Fruit fly (Drosophila melanogaster) whole organism, embryonic: ENCODE data around the gene CG18428.
A peak's percentile ranks its signal among the peaks of the same experiment; 100 is the strongest.

ENCODE experiments used
- B-H2 ChIP-seq: fragments of 200-800 bp; sonication (Bioruptor generic); optimal IDR thresholded peaks from 2 replicates; lab custom pipeline; 2018; ENCODE audit warnings: missing biosample characterization, mild to moderate bottlenecking, missing genetic modification characterization
- CG10321 ChIP-seq: fragments of 200-800 bp; sonication (Bioruptor generic); IDR thresholded peaks from 2 replicates; pipeline ENCODE4 v1.3.6; 2022; ENCODE audit warnings: missing biosample characterization, missing genetic modification characterization
- CG10462 ChIP-seq: fragments of 200-800 bp; sonication (Bioruptor generic); optimal IDR thresholded peaks from 2 replicates; lab custom pipeline; 2016; ENCODE audit warnings: missing biosample characterization, missing genetic modification characterization
- CG11695 ChIP-seq: fragments of 200-800 bp; sonication (Bioruptor generic); IDR thresholded peaks from 3 replicates; pipeline ENCODE4 v1.3.6; 2022; ENCODE audit warnings: missing biosample characterization, missing genetic modification characterization
- CG11696 ChIP-seq: fragments of 200-800 bp; sonication (Bioruptor generic); IDR thresholded peaks from 2 replicates; pipeline ENCODE4 v1.3.6; 2022; ENCODE audit warnings: missing biosample characterization, missing genetic modification characterization
- CG13424 ChIP-seq: fragments of 200-800 bp; sonication (Bioruptor generic); optimal IDR thresholded peaks from 2 replicates; lab custom pipeline; 2019; ENCODE audit warnings: missing biosample characterization, mild to moderate bottlenecking, missing genetic modification characterization, moderate library complexity
- CG16813 ChIP-seq: fragments of 200-800 bp; sonication (Bioruptor generic); IDR thresholded peaks from 3 replicates; pipeline ENCODE4 v1.3.6; 2022; ENCODE audit warnings: missing biosample characterization, missing genetic modification characterization; ENCODE audit not compliant: partially characterized antibody
- CG16863 ChIP-seq: fragments of 200-800 bp; sonication (Bioruptor generic); optimal IDR thresholded peaks from 3 replicates; lab custom pipeline; 2016; ENCODE audit warnings: missing biosample characterization, missing genetic modification characterization
- CG1792 ChIP-seq: fragments of 200-800 bp; sonication (Bioruptor generic); optimal IDR thresholded peaks from 2 replicates; lab custom pipeline; 2016; ENCODE audit warnings: missing biosample characterization, missing genetic modification characterization
- CG18599 ChIP-seq: fragments of 200-800 bp; sonication (Bioruptor generic); optimal IDR thresholded peaks from 3 replicates; lab custom pipeline; 2017; ENCODE audit warnings: missing biosample characterization, missing genetic modification characterization, mild to moderate bottlenecking, moderate library complexity, missing genetic modification reagents
- CG2116 ChIP-seq: fragments of 200-800 bp; sonication (Bioruptor generic); optimal IDR thresholded peaks from 3 replicates; lab custom pipeline; 2018; ENCODE audit warnings: missing biosample characterization, mild to moderate bottlenecking, missing genetic modification characterization
- CG2129 ChIP-seq: fragments of 200-800 bp; sonication (Bioruptor generic); IDR thresholded peaks from 2 replicates; pipeline ENCODE4 v1.3.6; 2022; ENCODE audit warnings: missing biosample characterization, missing genetic modification characterization; ENCODE audit not compliant: partially characterized antibody
- CG2202 ChIP-seq: fragments of 200-800 bp; sonication (Bioruptor generic); optimal IDR thresholded peaks from 2 replicates; lab custom pipeline; 2018; ENCODE audit warnings: missing biosample characterization, mild to moderate bottlenecking, missing genetic modification characterization
- CG34422 ChIP-seq: fragments of 200-800 bp; sonication (Bioruptor generic); IDR thresholded peaks from 3 replicates; pipeline ENCODE4 v1.3.6; 2022; ENCODE audit warnings: missing biosample characterization, missing genetic modification characterization
- CG4282 ChIP-seq: fragments of 200-800 bp; sonication (Bioruptor generic); optimal IDR thresholded peaks from 2 replicates; lab custom pipeline; 2016; ENCODE audit warnings: missing biosample characterization, missing genetic modification characterization
- CG5245 ChIP-seq: fragments of 200-800 bp; sonication (Bioruptor generic); optimal IDR thresholded peaks from 3 replicates; lab custom pipeline; 2016; ENCODE audit warnings: missing biosample characterization, missing genetic modification characterization
- CG6791 ChIP-seq: fragments of 200-800 bp; sonication (Bioruptor generic); IDR thresholded peaks from 3 replicates; pipeline ENCODE4 v1.3.6; 2022; ENCODE audit warnings: missing biosample characterization, missing genetic modification characterization; ENCODE audit not compliant: partially characterized antibody
- CG8281 ChIP-seq: fragments of 200-800 bp; sonication (Bioruptor generic); optimal IDR thresholded peaks from 2 replicates; lab custom pipeline; 2018; ENCODE audit warnings: missing biosample characterization, mild to moderate bottlenecking, missing genetic modification characterization, moderate library complexity
- CG8944 ChIP-seq: fragments of 200-800 bp; sonication (Bioruptor generic); optimal IDR thresholded peaks from 3 replicates; lab custom pipeline; 2016; ENCODE audit warnings: missing biosample characterization, missing genetic modification characterization
- Dp ChIP-seq: fragments of 200-800 bp; sonication (Bioruptor generic); optimal IDR thresholded peaks from 2 replicates; lab custom pipeline; 2018; ENCODE audit warnings: missing biosample characterization, mild to moderate bottlenecking, missing genetic modification characterization, moderate library complexity
- GATAe ChIP-seq: fragments of 200-800 bp; sonication (Bioruptor generic); conservative IDR thresholded peaks from 2 replicates; pipeline ENCODE4 v1.3.6; 2022; ENCODE audit warnings: missing biosample characterization, missing genetic modification characterization
- Mad ChIP-seq: fragments of 200-800 bp; sonication (Bioruptor generic); optimal IDR thresholded peaks from 2 replicates; lab custom pipeline; 2016; ENCODE audit warnings: missing biosample characterization, missing genetic modification characterization
- Mrtf ChIP-seq: fragments of 200-800 bp; sonication (Bioruptor generic); IDR thresholded peaks from 3 replicates; pipeline ENCODE4 v1.3.6; 2022; ENCODE audit warnings: missing biosample characterization, missing genetic modification characterization
- Oli ChIP-seq: fragments of 200-800 bp; sonication (Bioruptor generic); optimal IDR thresholded peaks from 2 replicates; lab custom pipeline; 2018; ENCODE audit warnings: missing biosample characterization, mild to moderate bottlenecking, missing genetic modification characterization, moderate library complexity
- Six4 ChIP-seq: fragments of 200-800 bp; sonication (Bioruptor generic); optimal IDR thresholded peaks from 2 replicates; lab custom pipeline; 2016; ENCODE audit warnings: missing biosample characterization, missing genetic modification characterization
- Vsx1 ChIP-seq: fragments of 200-800 bp; sonication (Bioruptor generic); optimal IDR thresholded peaks from 2 replicates; lab custom pipeline; 2017; ENCODE audit warnings: missing biosample characterization, mild to moderate bottlenecking, missing genetic modification characterization, missing genetic modification reagents
- YL-1 ChIP-seq: fragments of 200-800 bp; sonication (Bioruptor generic); optimal IDR thresholded peaks from 3 replicates; lab custom pipeline; 2017; ENCODE audit warnings: missing biosample characterization, mild to moderate bottlenecking, missing genetic modification characterization
- amos ChIP-seq: fragments of 200-800 bp; sonication (Bioruptor generic); IDR thresholded peaks from 2 replicates; pipeline ENCODE4 v1.3.6; 2022; ENCODE audit warnings: missing biosample characterization, missing genetic modification characterization; ENCODE audit not compliant: partially characterized antibody
- aop ChIP-seq: fragments of 200-800 bp; sonication (Bioruptor generic); IDR thresholded peaks from 2 replicates; pipeline ENCODE4 v1.3.6; 2022; ENCODE audit warnings: missing biosample characterization, missing genetic modification characterization
- cas ChIP-seq: fragments of 200-800 bp; sonication (Bioruptor generic); IDR thresholded peaks from 2 replicates; pipeline ENCODE4 v1.3.6; 2022; ENCODE audit warnings: missing biosample characterization, missing genetic modification characterization
- danr ChIP-seq: fragments of 200-800 bp; sonication (Bioruptor generic); IDR thresholded peaks from 2 replicates; pipeline ENCODE4 v1.3.6; 2022; ENCODE audit warnings: missing biosample characterization, missing genetic modification characterization
- esg ChIP-seq: fragments of 200-800 bp; sonication (Bioruptor generic); conservative IDR thresholded peaks from 2 replicates; pipeline ENCODE4 v1.3.6; 2022; ENCODE audit warnings: missing biosample characterization, missing genetic modification characterization
- eyg ChIP-seq: fragments of 200-800 bp; sonication (Bioruptor generic); optimal IDR thresholded peaks from 3 replicates; lab custom pipeline; 2016; ENCODE audit warnings: missing biosample characterization, missing genetic modification characterization
- fd102C ChIP-seq: fragments of 200-800 bp; sonication (Bioruptor generic); optimal IDR thresholded peaks from 2 replicates; lab custom pipeline; 2018; ENCODE audit warnings: missing biosample characterization, mild to moderate bottlenecking, missing genetic modification characterization, moderate library complexity
- fru ChIP-seq: fragments of >200 bp; optimal IDR thresholded peaks from 2 replicates; lab custom pipeline; 2017
- gcm ChIP-seq: fragments of 200-800 bp; sonication (Bioruptor generic); optimal IDR thresholded peaks from 2 replicates; lab custom pipeline; 2019; ENCODE audit warnings: missing biosample characterization, mild to moderate bottlenecking, missing genetic modification characterization, moderate library complexity
- h ChIP-seq: fragments of >200 bp; optimal IDR thresholded peaks from 2 replicates; lab custom pipeline; 2017
- hbn ChIP-seq: fragments of 200-800 bp; sonication (Bioruptor generic); IDR thresholded peaks from 2 replicates; pipeline ENCODE4 v1.3.6; 2022; ENCODE audit warnings: missing biosample characterization, missing genetic modification characterization; ENCODE audit not compliant: partially characterized antibody
- kah ChIP-seq: fragments of 200-800 bp; sonication (Bioruptor generic); optimal IDR thresholded peaks from 2 replicates; lab custom pipeline; 2018; ENCODE audit warnings: missing biosample characterization, mild to moderate bottlenecking, missing genetic modification characterization
- nerfin-2 ChIP-seq: fragments of 200-800 bp; sonication (Bioruptor generic); IDR thresholded peaks from 2 replicates; pipeline ENCODE4 v1.3.6; 2022; ENCODE audit warnings: missing biosample characterization, missing genetic modification characterization; ENCODE audit not compliant: partially characterized antibody
- pho ChIP-seq: fragments of 200-800 bp; sonication (Bioruptor generic); optimal IDR thresholded peaks from 2 replicates; lab custom pipeline; 2016; ENCODE audit warnings: missing biosample characterization, missing genetic modification characterization
- phol ChIP-seq: fragments of 200-800 bp; sonication (Bioruptor generic); optimal IDR thresholded peaks from 3 replicates; lab custom pipeline; 2018; ENCODE audit warnings: missing biosample characterization, mild to moderate bottlenecking, missing genetic modification characterization, moderate library complexity
- rib ChIP-seq: fragments of 200-800 bp; sonication (Bioruptor generic); IDR thresholded peaks from 2 replicates; pipeline ENCODE4 v1.3.6; 2022; ENCODE audit warnings: missing biosample characterization, missing genetic modification characterization
- salm ChIP-seq: fragments of 200-800 bp; sonication (Bioruptor generic); optimal IDR thresholded peaks from 2 replicates; lab custom pipeline; 2018; ENCODE audit warnings: missing biosample characterization, mild to moderate bottlenecking, missing genetic modification characterization
- sisA ChIP-seq: fragments of 200-800 bp; sonication (Bioruptor generic); IDR thresholded peaks from 2 replicates; pipeline ENCODE4 v1.3.6; 2022; ENCODE audit warnings: missing biosample characterization, missing genetic modification characterization
- sna ChIP-seq: fragments of 200-800 bp; sonication (Bioruptor generic); IDR thresholded peaks from 2 replicates; pipeline ENCODE4 v1.3.6; 2022; ENCODE audit warnings: missing biosample characterization, missing genetic modification characterization; ENCODE audit not compliant: partially characterized antibody
- tin ChIP-seq: fragments of 200-800 bp; sonication (Bioruptor generic); optimal IDR thresholded peaks from 3 replicates; lab custom pipeline; 2016; ENCODE audit warnings: missing biosample characterization, missing genetic modification characterization
- tio ChIP-seq: fragments of 200-800 bp; sonication (Bioruptor generic); optimal IDR thresholded peaks from 2 replicates; lab custom pipeline; 2017; ENCODE audit warnings: missing biosample characterization, missing genetic modification characterization, inconsistent platforms
- tll ChIP-seq, 2 experiments: fragments of 200-800 bp in 1 of 2; fragments of >200 bp in 1 of 2; sonication (Bioruptor generic) in 1 of 2; optimal IDR thresholded peaks; 2 replicates each; lab custom pipeline; 2017 to 2019; ENCODE audit warnings: missing biosample characterization in 2 of 2, missing genetic modification characterization in 2 of 2, mild to moderate bottlenecking in 1 of 2, moderate library complexity in 1 of 2

CG18428 gene

dm6 chr3R:24112320-24113069 lies 3.4 kb downstream of the CG18428 start, which contains the start of gene CG13605 (continued):
- TF ChIP-seq sisA (GFP tag; lab: Robert Waterston, UW) = peak; percentile 54; the same call in 1 of the 2 replicates
- TF ChIP-seq CG6791 (GFP tag; lab: Robert Waterston, UW) = peak; percentile 48; the same call in 2 of the 3 replicates
- TF ChIP-seq rib (GFP tag; lab: Robert Waterston, UW) = peak; percentile 37
- no peak for TF ChIP-seq pho (GFP tag; lab: Kevin White, UChicago)
- no peak for TF ChIP-seq CG16863 (GFP tag; lab: Kevin White, UChicago)
- TF ChIP-seq amos (GFP tag; lab: Robert Waterston, UW) = peak; percentile 63; the same call in 1 of the 2 replicates
- TF ChIP-seq h (lab: Kevin White, UChicago) = no peak
- no peak for TF ChIP-seq nerfin-2 (GFP tag; lab: Robert Waterston, UW)
- TF ChIP-seq tll (GFP tag; optimal IDR thresholded peaks at IDR 0.05; lab: Kevin White, UChicago) = no peak
- no peak for TF ChIP-seq fd102C (GFP tag; lab: Kevin White, UChicago)
- peak; percentile 74; the same call in 2 of the 3 replicates for TF ChIP-seq CG34422
- TF ChIP-seq YL-1 (GFP tag; lab: Kevin White, UChicago) = peak; percentile 76
- peak; percentile 74 for TF ChIP-seq cas (GFP tag; lab: Robert Waterston, UW)
- TF ChIP-seq CG11696 (GFP tag; lab: Robert Waterston, UW) = no peak; the same call in 1 of the 2 replicates
- peak; percentile 72 for TF ChIP-seq CG13424 (tag; lab: Kevin White, UChicago)
- TF ChIP-seq sna = no peak
- peak; percentile 67 for TF ChIP-seq CG16813 (GFP tag; lab: Robert Waterston, UW)
- TF ChIP-seq CG1792 = peak; percentile 43
- 0 out of 2 replicates have a peak, but pooled peaks have one; percentile 27 for TF ChIP-seq danr (GFP tag; lab: Robert Waterston, UW)
- TF ChIP-seq CG11695 = peak; percentile 81
- no peak for TF ChIP-seq hbn
- 0 out of 2 replicates have a peak, but pooled peaks have one; percentile 20 for TF ChIP-seq CG10321 (GFP tag; lab: Robert Waterston, UW)
- peak; percentile 0 for TF ChIP-seq CG8944 (GFP tag; lab: Kevin White, UChicago)
- TF ChIP-seq Mad (GFP tag; lab: Kevin White, UChicago) = no peak
- peak; percentile 69 for TF ChIP-seq tio (GFP tag; lab: Kevin White, UChicago)
- no peak for TF ChIP-seq fru (lab: Kevin White, UChicago)
- TF ChIP-seq kah (GFP tag; lab: Kevin White, UChicago) = peak; percentile 38
- peak; percentile 57 for TF ChIP-seq B-H2 (GFP tag; lab: Kevin White, UChicago)
- peak; percentile 84 for TF ChIP-seq gcm (GFP tag; lab: Kevin White, UChicago)
- TF ChIP-seq esg (GFP tag; lab: Robert Waterston, UW) = no peak
- TF ChIP-seq Six4 (GFP tag; lab: Kevin White, UChicago) = peak; percentile 52
- TF ChIP-seq CG4282 = peak; percentile 16
- no peak for TF ChIP-seq GATAe (GFP tag; lab: Robert Waterston, UW)
- TF ChIP-seq CG2116 (GFP tag; lab: Kevin White, UChicago) = peak; percentile 54
- TF ChIP-seq Dp (GFP tag; lab: Kevin White, UChicago) = peak; percentile 80
- peak; percentile 47 for TF ChIP-seq CG5245 (GFP tag; lab: Kevin White, UChicago)
- peak; percentile 61; the same call in 2 of the 3 replicates for TF ChIP-seq Mrtf
- peak; percentile 63 for TF ChIP-seq salm (tag; lab: Kevin White, UChicago)
- peak; percentile 57 for TF ChIP-seq phol
- TF ChIP-seq CG10462 (GFP tag; lab: Kevin White, UChicago) = peak; percentile 26
- TF ChIP-seq Vsx1 (GFP tag; lab: Kevin White, UChicago) = peak; percentile 68
- TF ChIP-seq CG2129 (GFP tag; lab: Robert Waterston, UW) = no peak
- TF ChIP-seq tin (GFP tag; lab: Kevin White, UChicago) = peak; percentile 47
- TF ChIP-seq CG18599 (GFP tag; lab: Kevin White, UChicago) = peak; percentile 90
- no peak for TF ChIP-seq eyg (GFP tag; lab: Kevin White, UChicago)
- TF ChIP-seq CG2202 = peak; percentile 44
- TF ChIP-seq Oli (tag; lab: Kevin White, UChicago) = peak; percentile 74
- TF ChIP-seq aop (GFP tag; lab: Robert Waterston, UW) = peak; percentile 43; the same call in 1 of the 2 replicates
- TF ChIP-seq CG8281 (tag; lab: Kevin White, UChicago) = peak; percentile 27
